Worm (Caenorhabditis elegans): ENCODE results near the gene str-176.

str-176 gene

ce11 chrIV:8463716-8464115 lies at the start of gene str-176:
TSS of gene str-176 (minus strand) at chrIV:8463816.
- TF ChIP-seq ztf-16 (tag; optimal IDR thresholded peaks at IDR 0.05) = no peak
- TF ChIP-seq unc-86 (tag; optimal IDR thresholded peaks at IDR 0.05) = no peak
- no peak for TF ChIP-seq ceh-24 (tag; optimal IDR thresholded peaks at IDR 0.05)
- TF ChIP-seq zip-5 (tag; optimal IDR thresholded peaks at IDR 0.05) = no peak
- TF ChIP-seq tbx-7 (tag; optimal IDR thresholded peaks at IDR 0.05) = no peak
- TF ChIP-seq hlh-30 (tag; optimal IDR thresholded peaks at IDR 0.05; ENCODE audit: insufficient read depth) = no peak
- TF ChIP-seq sox-4 (tag; optimal IDR thresholded peaks at IDR 0.05) = no peak
- TF ChIP-seq mec-3 (tag; optimal IDR thresholded peaks at IDR 0.05; ENCODE audit: borderline replicate concordance) = no peak
- no peak for TF ChIP-seq sox-2 (GFP tag; IDR thresholded peaks at IDR 0.05)
- TF ChIP-seq ref-2 (tag; optimal IDR thresholded peaks at IDR 0.05) = no peak
- TF ChIP-seq odd-2 (tag; optimal IDR thresholded peaks at IDR 0.05) = no peak
- TF ChIP-seq ama-1 (optimal IDR thresholded peaks at IDR 0.05) = no peak

- TF ChIP-seq elt-2 (tag; optimal IDR thresholded peaks at IDR 0.05) (peak; percentile 15), odd-2 (tag; optimal IDR thresholded peaks at IDR 0.05) (no peak), F13H6.1 (tag; optimal IDR thresholded peaks at IDR 0.05) (no peak)
Measured at ce11 chrIV:8512679-8513078, 49.1 kb upstream of the str-176 start, which contains the start of gene C09G4.4. TSS of gene C09G4.4 (plus strand) at chrIV:8512979.

ce11 chrIV:8511056-8511455 lies 47.4 kb upstream of the str-176 start, which contains the start of gene mes-6:
TSS of gene mes-6 (plus strand) at chrIV:8511284.
- TF ChIP-seq fkh-10 (GFP tag; optimal IDR thresholded peaks at IDR 0.05) (no peak), unc-42 (tag; optimal IDR thresholded peaks at IDR 0.05) (peak; percentile 97), nhr-232 (tag; optimal IDR thresholded peaks at IDR 0.05) (no peak), ceh-6 (GFP tag; optimal IDR thresholded peaks at IDR 0.05) (no peak), ama-1 (optimal IDR thresholded peaks at IDR 0.05) (no peak)

- TF ChIP-seq ceh-14 (tag; optimal IDR thresholded peaks at IDR 0.05) (no peak), ceh-18 (tag; optimal IDR thresholded peaks at IDR 0.05) (no peak), pha-2 (tag; optimal IDR thresholded peaks at IDR 0.05) (no peak), fkh-6 (tag; optimal IDR thresholded peaks at IDR 0.05) (no peak), unc-55 (GFP tag; optimal IDR thresholded peaks at IDR 0.05) (no peak), ceh-22 (tag; optimal IDR thresholded peaks at IDR 0.05) (no peak), hlh-15 (tag; optimal IDR thresholded peaks at IDR 0.05) (no peak), elt-2 (tag; optimal IDR thresholded peaks at IDR 0.05) (no peak), hlh-30 (tag; optimal IDR thresholded peaks at IDR 0.05; ENCODE audit: insufficient read depth) (no peak), madf-2 (tag; optimal IDR thresholded peaks at IDR 0.05) (no peak), ttx-3 (tag; optimal IDR thresholded peaks at IDR 0.05) (no peak), lin-11 (tag; optimal IDR thresholded peaks at IDR 0.05) (no peak), fax-1 (tag; optimal IDR thresholded peaks at IDR 0.05) (no peak), T23F11.4 (GFP tag; optimal IDR thresholded peaks at IDR 0.05) (no peak), elt-4 (tag; optimal IDR thresholded peaks at IDR 0.05) (no peak), ahr-1 (tag; optimal IDR thresholded peaks at IDR 0.05) (no peak), dve-1 (tag; optimal IDR thresholded peaks at IDR 0.05) (no peak), pat-9 (tag; optimal IDR thresholded peaks at IDR 0.05) (no peak), ceh-30 (tag; optimal IDR thresholded peaks at IDR 0.05) (no peak), che-1 (tag; optimal IDR thresholded peaks at IDR 0.05) (no peak)
Measured at ce11 chrIV:8510534-8510933, 46.9 kb upstream of the str-176 start, which contains the start of gene tag-77. TSS of gene tag-77 (minus strand) at chrIV:8510548.

- TF ChIP-seq hlh-6 (tag; optimal IDR thresholded peaks at IDR 0.05) = no peak
- no peak for TF ChIP-seq elt-2 (tag; optimal IDR thresholded peaks at IDR 0.05)
- no peak for TF ChIP-seq odd-2 (tag; optimal IDR thresholded peaks at IDR 0.05)
- TF ChIP-seq F13H6.1 (tag; optimal IDR thresholded peaks at IDR 0.05) = no peak
- TF ChIP-seq pha-2 (tag; optimal IDR thresholded peaks at IDR 0.05) = no peak
- no peak for TF ChIP-seq eyg-1 (tag; optimal IDR thresholded peaks at IDR 0.05)
- TF ChIP-seq dmd-4 (tag; optimal IDR thresholded peaks at IDR 0.05; ENCODE audit: borderline replicate concordance) = no peak
- TF ChIP-seq ceh-6 (GFP tag; optimal IDR thresholded peaks at IDR 0.05) = no peak
- no peak for TF ChIP-seq hlh-15 (tag; optimal IDR thresholded peaks at IDR 0.05)
- TF ChIP-seq ceh-9 (tag; optimal IDR thresholded peaks at IDR 0.05) = no peak
- no peak for TF ChIP-seq ceh-24 (tag; optimal IDR thresholded peaks at IDR 0.05)
- TF ChIP-seq ceh-48 (tag; optimal IDR thresholded peaks at IDR 0.05) = no peak
- TF ChIP-seq lim-6 (tag; optimal IDR thresholded peaks at IDR 0.05) = no peak
- no peak for TF ChIP-seq tbx-7 (tag; optimal IDR thresholded peaks at IDR 0.05)
- no peak for TF ChIP-seq madf-2 (tag; optimal IDR thresholded peaks at IDR 0.05)
- no peak for TF ChIP-seq sdc-2 (tag; optimal IDR thresholded peaks at IDR 0.05)
- TF ChIP-seq pros-1 (tag; optimal IDR thresholded peaks at IDR 0.05) = no peak
- TF ChIP-seq hlh-13 (GFP tag; optimal IDR thresholded peaks at IDR 0.05) = no peak
- TF ChIP-seq nhr-232 (tag; optimal IDR thresholded peaks at IDR 0.05) = no peak
Measured at ce11 chrIV:8506034-8506433, 42.4 kb upstream of the str-176 start.

All from whole organism, late embryonic.